Fruit fly (Drosophila melanogaster) whole organism, wandering third instar larva: ENCODE measurements around the gene CG5697.

Source experiments
- Mio ChIP-seq: sonication (Bioruptor generic); optimal IDR thresholded peaks from 2 replicates; lab custom pipeline; 2016; ENCODE audit warnings: missing biosample characterization, missing genetic modification characterization
- pan ChIP-seq: fragments of >200 bp; optimal IDR thresholded peaks from 2 replicates; lab custom pipeline; 2017

- TF ChIP-seq Mio (GFP tag; lab: Kevin White, UChicago) (no peak), pan (lab: Kevin White, UChicago) (no peak)
Measured at dm6 chr3R:20990409-20990808, 25.3 kb upstream of the CG5697 start.
